Fruit fly (Drosophila melanogaster) S2 (cell line): ENCODE results near the gene mei-41.

Source experiments
- CG8478 ChIP-seq: fragments of >200 bp; optimal IDR thresholded peaks from 2 replicates; lab custom pipeline; 2018
- CTCF ChIP-seq, 2 experiments: fragments of >200 bp; optimal IDR thresholded peaks; 2 replicates each; lab custom pipeline; 2018

mei-41 gene

DNA sequence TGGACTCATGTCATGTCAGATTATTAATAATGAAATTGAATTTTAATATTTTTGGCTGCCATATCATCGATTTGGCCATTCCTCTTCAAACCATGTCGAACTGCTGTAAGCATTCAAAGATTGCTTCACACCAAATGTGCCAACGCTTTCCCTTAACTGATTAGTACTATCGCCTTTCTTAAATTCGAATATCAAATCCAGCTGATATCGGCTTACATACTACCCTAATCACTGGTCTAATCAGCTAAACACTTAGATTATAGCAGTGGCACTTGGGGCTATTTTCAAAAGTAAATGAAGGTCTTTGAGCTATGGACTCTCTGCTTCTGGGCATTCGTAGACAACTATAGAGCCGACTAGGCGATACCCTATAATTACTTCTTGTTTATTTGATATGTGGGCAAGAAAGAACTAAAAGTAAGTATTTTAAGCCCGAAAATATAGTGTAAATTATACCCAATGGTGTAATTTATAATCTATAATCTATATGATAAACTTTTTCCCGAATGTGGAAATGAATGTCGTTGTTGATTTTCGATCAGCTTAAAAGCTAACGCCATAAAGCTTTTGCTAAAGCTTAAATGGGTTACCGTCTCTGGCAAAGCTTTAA, 12.4 kb downstream of the mei-41 start:
- TF ChIP-seq CG8478, result no peak
- TF ChIP-seq CTCF (optimal IDR thresholded peaks at IDR 0.05; lab: Kevin White, UChicago), result no peak

DNA sequence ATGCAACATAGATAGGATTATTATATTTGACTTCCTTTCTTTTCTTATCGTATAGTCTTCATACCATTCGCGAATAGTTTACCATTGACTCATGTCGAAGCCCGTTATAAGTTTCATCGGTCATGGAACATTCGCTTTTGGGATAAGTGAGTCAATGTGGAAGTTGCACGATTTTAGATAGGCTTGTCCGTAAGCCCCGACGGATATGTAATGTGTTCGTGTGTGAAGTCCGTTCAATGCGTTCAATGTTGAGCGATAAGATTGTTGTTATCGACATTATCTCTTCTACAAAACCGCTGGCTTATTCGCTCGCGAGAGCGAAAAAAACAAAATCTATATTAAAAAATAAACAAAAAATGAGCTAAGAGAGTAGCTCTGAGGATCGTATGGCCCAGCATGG, 13.3 kb downstream of the mei-41 start, which contains the start of gene CG9981:
CG9981 (minus strand) TSS at position 320 of the 400 bp plus-strand sequence.
- TF ChIP-seq CG8478, result no peak
- TF ChIP-seq CTCF (optimal IDR thresholded peaks at IDR 0.05; lab: Kevin White, UChicago), result no peak

DNA sequence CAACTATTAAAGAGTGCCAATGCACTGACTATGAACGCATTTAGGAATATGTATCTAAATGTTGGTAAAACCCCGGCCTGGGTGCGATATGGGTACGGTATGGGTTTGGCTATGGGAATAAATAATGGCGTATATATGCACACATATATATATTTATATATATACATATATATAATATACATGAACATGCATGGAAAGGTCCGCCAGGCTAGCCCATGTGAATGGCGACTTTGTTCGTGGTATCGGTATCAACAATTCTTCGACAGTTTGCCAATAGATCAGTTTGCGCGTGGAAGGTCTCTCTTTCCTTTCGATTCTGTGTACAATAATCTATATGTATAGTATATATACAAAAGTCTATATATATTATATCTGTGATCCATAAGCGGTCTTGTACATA, 13.7 kb downstream of the mei-41 start, which contains the start of gene CG4301:
CG4301 (plus strand) TSS at position 301 of the 400 bp plus-strand sequence.
- TF ChIP-seq CTCF (optimal IDR thresholded peaks at IDR 0.05; lab: Kevin White, UChicago), result no peak
- no peak for TF ChIP-seq CG8478

DNA sequence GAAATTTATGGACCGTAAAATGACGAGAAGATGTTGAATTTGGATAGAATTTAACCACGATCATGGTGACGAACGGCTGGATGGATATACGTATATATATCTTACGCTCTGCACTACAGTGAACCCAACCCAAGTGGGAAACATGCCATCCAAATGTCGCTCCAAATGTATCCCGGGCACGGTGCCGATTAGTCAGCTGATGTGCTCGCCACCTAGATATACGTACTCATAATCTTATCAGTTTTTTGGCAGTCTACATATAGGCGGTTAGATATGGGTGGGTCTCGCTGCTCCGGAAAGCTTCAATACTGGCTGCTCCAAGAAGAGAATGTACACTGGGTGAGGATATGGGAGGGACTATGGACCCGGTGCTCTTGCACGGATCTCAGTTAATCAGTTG, 14.6 kb downstream of the mei-41 start:
- TF ChIP-seq CG8478, result no peak
- TF ChIP-seq CTCF (optimal IDR thresholded peaks at IDR 0.05; lab: Kevin White, UChicago), result no peak

DNA sequence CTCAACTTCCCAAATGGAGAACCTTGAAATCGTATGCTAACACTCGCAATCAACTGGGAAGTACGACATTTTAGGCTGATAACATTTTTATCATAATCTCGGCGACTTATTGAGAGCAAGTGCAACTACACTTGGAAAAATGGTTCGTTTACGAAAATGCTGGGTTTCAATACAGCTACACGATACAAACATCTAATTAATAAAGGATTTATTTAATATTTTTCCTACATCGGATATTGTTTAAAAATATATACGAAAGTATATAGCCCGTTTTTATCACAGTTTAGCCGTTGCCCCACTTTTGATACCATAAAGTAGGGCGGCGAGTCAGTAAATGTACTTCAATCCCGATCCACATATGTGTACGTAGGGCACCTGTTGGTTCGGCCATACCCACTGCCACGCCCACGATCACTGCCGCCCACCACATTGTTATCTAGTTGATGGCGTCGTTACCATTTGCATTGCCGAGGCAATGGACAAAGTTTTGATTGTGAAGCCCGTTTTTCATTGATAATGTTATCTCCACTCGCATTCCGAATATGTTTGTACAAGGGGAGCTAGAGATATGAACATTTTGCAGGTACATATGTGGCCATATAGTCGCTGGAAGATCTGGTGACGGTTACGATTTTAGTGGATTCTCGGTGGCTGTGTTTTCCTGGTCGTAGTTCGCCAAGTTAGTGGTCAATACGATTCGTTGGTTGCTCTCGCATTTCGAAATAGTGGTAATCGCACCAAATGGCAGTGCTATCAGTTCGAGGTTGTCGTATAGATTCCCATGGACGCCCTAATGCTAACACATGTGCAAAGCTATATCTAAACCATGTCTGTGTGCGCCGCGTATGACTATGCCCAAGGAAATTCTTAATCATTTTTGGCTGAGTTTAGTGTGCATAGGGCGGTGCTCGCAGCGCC, 23.2 kb downstream of the mei-41 start, which contains the start of gene Traf-like:
Traf-like (plus strand) TSS at position 596 of the 918 bp plus-strand sequence.
- TF ChIP-seq CTCF (optimal IDR thresholded peaks at IDR 0.05; lab: Kevin White, UChicago), result no peak
- TF ChIP-seq CG8478, result no peak

DNA sequence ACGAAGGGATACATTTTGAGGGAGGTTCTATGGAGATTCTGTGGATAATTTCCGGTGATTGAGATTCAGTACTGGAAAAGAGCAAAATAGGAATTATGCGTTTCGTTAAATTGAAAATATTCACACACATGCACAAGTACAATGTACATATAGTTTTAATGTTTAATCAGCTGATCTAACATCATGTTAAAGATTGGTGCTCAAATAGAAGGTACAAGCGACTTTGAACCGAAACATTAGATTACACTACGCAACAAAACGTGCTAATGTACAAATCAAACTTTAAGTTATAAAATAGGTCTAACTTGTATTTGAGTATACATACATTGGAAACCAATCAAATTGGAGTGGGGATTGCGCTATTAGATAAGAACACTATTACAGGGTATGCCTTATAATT, 28.6 kb downstream of the mei-41 start:
- no peak for TF ChIP-seq CTCF (optimal IDR thresholded peaks at IDR 0.05; lab: Kevin White, UChicago)
- TF ChIP-seq CG8478, result no peak

DNA sequence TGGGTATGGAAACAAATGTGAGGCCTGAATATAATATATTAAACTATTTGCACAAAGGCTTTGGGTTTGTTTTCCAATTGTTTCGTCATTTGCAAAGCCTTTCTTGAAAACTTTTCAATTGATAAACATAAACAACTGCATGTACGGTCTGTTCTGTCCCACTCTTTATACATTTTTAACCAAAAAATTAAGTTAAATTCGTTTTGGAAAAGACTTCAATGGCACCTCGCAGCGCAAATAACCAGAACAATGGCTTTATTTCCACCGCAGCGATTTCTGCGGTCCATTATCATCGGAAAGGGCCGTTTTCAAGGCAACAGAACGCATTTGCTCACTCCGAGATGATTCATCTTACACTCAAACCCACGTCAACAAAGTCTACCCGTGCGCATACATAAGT, 29.4 kb downstream of the mei-41 start:
- TF ChIP-seq CTCF (optimal IDR thresholded peaks at IDR 0.05; lab: Kevin White, UChicago) (no peak), CG8478 (no peak)

DNA sequence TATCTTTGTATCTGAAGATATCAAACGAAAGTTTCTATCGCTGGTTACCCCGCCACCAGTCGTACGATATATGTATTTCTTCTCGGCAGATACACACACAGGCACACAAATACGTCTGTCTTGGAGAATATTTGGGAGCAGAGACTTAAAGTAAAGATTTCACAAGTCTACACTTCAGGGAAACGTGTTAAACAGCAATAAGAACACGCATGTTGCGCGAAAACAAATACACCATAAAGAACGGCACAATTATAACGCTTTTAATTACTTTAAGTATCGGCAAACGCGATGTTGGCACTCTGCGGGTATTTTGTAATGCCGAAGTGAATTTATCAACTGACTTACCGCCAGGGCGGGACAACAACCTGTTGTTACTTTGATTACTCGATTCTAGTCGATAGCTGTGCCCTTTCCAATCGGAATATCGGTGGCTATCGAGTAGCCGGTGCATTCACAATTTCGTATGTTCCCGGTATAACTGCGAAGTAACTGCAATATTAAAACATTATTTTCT, 30.5 kb downstream of the mei-41 start, which contains the start of gene AnxB11:
AnxB11 (minus strand) TSS at position 367 of the 514 bp plus-strand sequence.
- TF ChIP-seq CG8478 (no peak), CTCF (optimal IDR thresholded peaks at IDR 0.05; lab: Kevin White, UChicago) (no peak)

DNA sequence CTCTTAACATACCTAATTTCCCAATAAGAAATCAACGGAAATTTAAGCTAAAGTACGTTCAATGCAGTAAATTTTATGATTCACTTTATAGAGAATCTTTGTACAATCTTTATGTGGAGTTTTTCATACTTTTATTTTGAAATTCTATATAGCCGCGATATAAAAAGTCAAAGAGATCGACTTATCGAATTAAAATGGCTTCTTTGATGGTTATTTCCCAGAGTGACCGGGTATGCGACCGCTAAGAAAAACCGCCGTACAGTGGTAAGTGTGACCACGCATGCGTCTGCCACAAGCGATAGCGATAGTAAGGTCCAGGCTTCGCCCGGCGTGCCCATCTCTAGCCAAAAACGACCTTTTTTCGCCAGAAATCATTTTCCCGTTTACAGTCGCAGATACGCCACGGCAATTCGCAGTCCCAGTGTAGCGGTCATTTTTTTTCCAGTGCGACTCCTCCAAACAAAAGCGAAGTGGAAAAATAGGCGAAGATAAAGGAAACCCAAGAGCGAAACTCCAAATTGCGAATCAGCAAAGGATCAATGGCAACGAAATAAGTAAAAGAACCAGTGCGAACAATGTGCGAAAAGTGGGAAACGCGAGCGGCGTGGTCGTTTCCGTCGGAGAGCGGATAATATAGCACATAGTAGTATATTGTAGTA, 31.1 kb downstream of the mei-41 start, which contains the start of gene hang:
hang (plus strand) TSS at position 366 of the 659 bp plus-strand sequence.
- TF ChIP-seq CG8478, result no peak
- TF ChIP-seq CTCF (optimal IDR thresholded peaks at IDR 0.05; lab: Kevin White, UChicago), result peak in 1 of 2 experiments; percentile 25

DNA sequence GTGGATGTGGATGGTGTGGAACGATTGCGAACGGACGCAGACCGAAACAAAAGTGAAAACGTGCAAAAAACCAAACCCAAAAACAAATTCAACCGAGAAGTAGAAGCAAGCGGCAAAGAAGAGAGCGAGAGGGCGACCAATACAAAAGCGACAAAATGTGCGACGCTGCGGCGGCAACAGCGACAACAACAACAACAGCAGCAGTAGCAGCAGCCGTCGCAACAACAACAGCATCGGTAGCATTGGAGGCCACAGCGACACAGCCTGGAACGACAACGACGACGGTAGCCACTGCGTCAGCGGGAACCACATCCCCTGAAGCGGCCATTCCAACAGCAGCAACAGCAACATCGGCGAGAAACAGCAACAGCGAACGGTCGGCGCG, 31.6 kb downstream of the mei-41 start:
- TF ChIP-seq CG8478, result no peak
- no peak for TF ChIP-seq CTCF (optimal IDR thresholded peaks at IDR 0.05; lab: Kevin White, UChicago)

DNA sequence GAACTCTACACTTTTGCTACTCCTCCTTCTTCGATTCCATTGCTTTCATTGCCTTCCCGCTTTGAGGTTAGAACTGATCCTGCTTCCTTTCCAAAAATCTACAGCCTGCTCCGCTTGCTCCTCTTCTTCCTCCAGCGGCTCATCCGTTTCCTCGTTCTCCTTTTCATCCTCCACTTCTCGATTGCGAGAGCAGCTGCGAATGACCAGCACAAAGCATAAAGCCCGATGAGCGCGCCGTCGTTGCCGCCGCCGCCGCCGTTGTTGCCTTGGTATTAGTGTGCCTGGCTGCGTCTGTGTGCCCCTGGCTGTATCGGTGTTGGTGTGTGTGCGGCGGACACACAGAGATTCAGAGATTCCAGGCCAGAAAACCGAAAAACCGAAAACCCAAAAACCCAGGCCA, 32.8 kb downstream of the mei-41 start:
- TF ChIP-seq CG8478, result no peak
- TF ChIP-seq CTCF (optimal IDR thresholded peaks at IDR 0.05; lab: Kevin White, UChicago), result no peak

DNA sequence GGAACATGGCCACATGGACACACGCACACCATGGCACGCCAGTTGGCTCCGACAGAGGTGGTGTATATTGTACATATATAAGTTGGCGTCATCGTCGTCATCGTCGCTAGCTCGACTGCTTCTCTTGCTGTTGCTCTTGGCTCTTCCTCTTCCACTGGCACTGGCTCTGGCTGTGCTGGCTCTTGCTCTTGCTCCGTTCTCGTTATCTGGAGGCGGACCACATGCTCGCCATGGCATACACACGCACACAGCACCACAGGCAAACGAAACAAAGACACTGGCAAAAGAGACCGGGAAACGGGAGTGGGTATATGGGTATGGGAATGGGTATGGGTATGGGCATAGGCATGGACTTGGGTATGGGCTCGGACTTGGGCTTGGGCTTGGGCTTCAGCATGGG, 33.6 kb downstream of the mei-41 start:
- TF ChIP-seq CG8478 (no peak), CTCF (optimal IDR thresholded peaks at IDR 0.05; lab: Kevin White, UChicago) (no peak)

DNA sequence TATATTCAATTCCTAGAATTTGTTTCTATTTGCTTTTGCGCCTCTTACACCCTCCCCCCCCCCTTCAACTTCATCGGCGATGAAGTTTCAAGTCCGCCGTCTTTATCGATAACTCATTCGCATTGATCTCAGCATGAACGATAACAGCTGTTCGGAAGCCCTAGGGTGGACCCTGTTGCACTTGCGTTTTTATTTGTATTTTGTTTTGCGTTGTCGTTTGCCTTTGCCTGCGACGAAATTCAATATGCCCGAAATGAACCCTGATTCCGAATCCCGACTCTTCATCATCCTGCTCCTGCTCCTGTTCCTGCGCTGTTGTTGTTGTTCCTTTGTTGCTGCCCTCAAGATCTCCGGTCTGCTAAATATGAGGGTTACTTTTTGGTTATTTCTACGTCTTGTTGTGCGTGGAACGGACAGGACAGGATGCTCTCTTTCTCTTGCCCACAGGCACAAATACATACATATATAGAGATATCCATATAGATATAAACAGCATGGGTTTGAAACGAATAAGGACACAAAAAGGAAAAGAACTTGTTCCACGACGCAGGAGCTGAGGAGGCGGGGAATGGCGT, 35.1 kb downstream of the mei-41 start:
- TF ChIP-seq CTCF (optimal IDR thresholded peaks at IDR 0.05; lab: Kevin White, UChicago) (no peak), CG8478 (no peak)

DNA sequence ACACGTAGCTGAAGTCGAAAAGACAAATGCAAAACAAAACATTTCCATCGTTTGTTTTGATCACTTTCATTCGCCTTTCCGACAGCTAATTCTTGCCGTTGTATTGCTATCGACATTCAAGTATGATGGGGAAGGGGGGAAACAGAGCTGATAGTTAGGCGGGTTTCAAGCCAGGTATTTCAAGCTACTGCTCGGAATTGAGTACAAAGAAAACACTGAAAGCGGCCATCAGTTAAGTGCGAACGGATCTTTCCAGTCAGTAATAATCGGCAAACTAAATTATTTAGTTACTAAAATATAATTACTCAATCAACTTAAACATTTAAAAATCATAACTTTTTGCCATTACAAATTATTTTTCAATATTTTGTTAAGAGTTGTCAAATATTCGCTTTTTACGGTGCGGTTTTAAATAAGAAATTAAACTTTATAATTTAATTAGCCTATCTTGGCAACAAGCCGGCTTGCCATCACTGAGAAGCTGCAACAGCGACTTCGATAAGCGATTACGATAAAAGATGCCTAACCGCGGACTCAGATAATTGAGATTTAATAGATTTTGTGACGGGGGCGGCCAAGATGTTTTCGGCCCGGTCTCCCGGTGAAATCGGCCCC, 36.4 kb downstream of the mei-41 start:
- TF ChIP-seq CTCF (optimal IDR thresholded peaks at IDR 0.05; lab: Kevin White, UChicago), result no peak
- TF ChIP-seq CG8478, result no peak
